Worm (Caenorhabditis elegans): ENCODE results near the gene hpk-1.
"Not testable (repeated sequence)": the region's sequence is repeated elsewhere in the genome, so short reads cannot be mapped to it uniquely, and the experiment has no call there.

hpk-1 gene

ce11 chrX:4209131-4209530 is 8.0 kb downstream of the hpk-1 start (continued):
- TF ChIP-seq nhr-21 (tag; optimal IDR thresholded peaks at IDR 0.05), result peak; percentile 100

ce11 chrX:4208495-4208894 is 8.6 kb downstream of the hpk-1 start:
- TF ChIP-seq egl-27 (tag; optimal IDR thresholded peaks at IDR 0.05) (no peak), mbf-1 (tag; optimal IDR thresholded peaks at IDR 0.05) (peak; percentile 45), ZK546.5 (tag; optimal IDR thresholded peaks at IDR 0.05) (no peak), nhr-6 (tag; optimal IDR thresholded peaks at IDR 0.05) (peak; percentile 73), nhr-25 (tag; optimal IDR thresholded peaks at IDR 0.05) (no peak), nhr-237 (tag; optimal IDR thresholded peaks at IDR 0.05) (no peak), gmeb-1 (tag; optimal IDR thresholded peaks at IDR 0.05) (peak; percentile 79), nhr-11 (tag; optimal IDR thresholded peaks at IDR 0.05) (no peak), peb-1 (tag; optimal IDR thresholded peaks at IDR 0.05) (no peak), lsy-2 (tag; optimal IDR thresholded peaks at IDR 0.05) (peak in 1 of 2 experiments; percentile 54), unc-39 (tag; optimal IDR thresholded peaks at IDR 0.05) (no peak), zag-1 (tag; optimal IDR thresholded peaks at IDR 0.05) (no peak), fos-1 (tag; optimal IDR thresholded peaks at IDR 0.05) (no peak), snpc-4 (tag; optimal IDR thresholded peaks at IDR 0.05) (peak; percentile 24), crh-2 (tag; optimal IDR thresholded peaks at IDR 0.05) (peak; percentile 69), nhr-21 (tag; optimal IDR thresholded peaks at IDR 0.05) (peak; percentile 60), sem-4 (tag; optimal IDR thresholded peaks at IDR 0.05) (no peak), nhr-77 (tag; optimal IDR thresholded peaks at IDR 0.05) (peak; percentile 79), dmd-4 (tag; optimal IDR thresholded peaks at IDR 0.05) (no peak), unc-55 (GFP tag; optimal IDR thresholded peaks at IDR 0.05) (no peak), unc-62 (GFP tag; optimal IDR thresholded peaks at IDR 0.05) (no peak), ama-1 (optimal IDR thresholded peaks at IDR 0.05) (no peak), elt-3 (tag; optimal IDR thresholded peaks at IDR 0.05) (no peak), sma-9 (GFP tag; optimal IDR thresholded peaks at IDR 0.05) (peak; percentile 75), sma-9 (tag; optimal IDR thresholded peaks at IDR 0.05) (no peak), nhr-129 (tag; optimal IDR thresholded peaks at IDR 0.05) (peak; percentile 48), sma-3 (GFP tag; optimal IDR thresholded peaks at IDR 0.05) (peak; percentile 80)

- TF ChIP-seq egl-27, alr-1, crh-2 (tag; optimal IDR thresholded peaks at IDR 0.05): not testable (repeated sequence)
Measured at ce11 chrX:4207385-4207784, 9.7 kb downstream of the hpk-1 start, which contains the start of gene F20B6.9. Gene F20B6.9 (minus strand): TSS chrX:4207485.

ce11 chrX:4202114-4202513 is 15.0 kb downstream of the hpk-1 start, which contains the start of gene F20B6.6:
Gene F20B6.6 (minus strand): TSS chrX:4202214.
- TF ChIP-seq alr-1, nhr-12, sem-4 (tag; optimal IDR thresholded peaks at IDR 0.05): not testable (repeated sequence)

- TF ChIP-seq peb-1, nhr-237, lin-11 (tag; optimal IDR thresholded peaks at IDR 0.05): not testable (repeated sequence)
Measured at ce11 chrX:4199829-4200228, 17.3 kb downstream of the hpk-1 start, which contains the start of gene F20B6.5. Gene F20B6.5 (minus strand): TSS chrX:4199929.

- TF ChIP-seq sem-4 (tag; optimal IDR thresholded peaks at IDR 0.05), result no peak
- TF ChIP-seq nhr-129 (tag; optimal IDR thresholded peaks at IDR 0.05), result no peak
- TF ChIP-seq elt-1 (tag; optimal IDR thresholded peaks at IDR 0.05), result no peak
- no peak for TF ChIP-seq nhr-77 (tag; optimal IDR thresholded peaks at IDR 0.05)
- no peak for TF ChIP-seq F13H6.1 (tag; optimal IDR thresholded peaks at IDR 0.05)
- TF ChIP-seq Y55F3AM.14 (GFP tag; optimal IDR thresholded peaks at IDR 0.05), result no peak
Measured at ce11 chrX:4196431-4196830, 20.7 kb downstream of the hpk-1 start, which contains the start of gene F20B6.4. Gene F20B6.4 (minus strand): TSS chrX:4196531.

Data from whole organism, L2 larva.